Worm (Caenorhabditis elegans) whole organism, L4/young adult: ENCODE results near the gene his-31.

Experiments
- W03F9.2 ChIP-seq: fragments of 150-350 bp; optimal IDR thresholded peaks from 2 replicates; lab custom pipeline; 2014; ENCODE audit warnings: missing biosample characterization, missing genetic modification characterization
- dao-5 ChIP-seq: sonication (generic microtip); optimal IDR thresholded peaks from 2 replicates; lab custom pipeline; 2016; ENCODE audit warnings: missing genotype, missing genetic modification characterization, moderate library complexity, missing compliant biosample characterization
- him-1 ChIP-seq: sonication (generic microtip); optimal IDR thresholded peaks from 2 replicates; lab custom pipeline; 2016; ENCODE audit warnings: missing genotype, missing genetic modification reagents, missing genetic modification characterization, missing compliant biosample characterization

DNA sequence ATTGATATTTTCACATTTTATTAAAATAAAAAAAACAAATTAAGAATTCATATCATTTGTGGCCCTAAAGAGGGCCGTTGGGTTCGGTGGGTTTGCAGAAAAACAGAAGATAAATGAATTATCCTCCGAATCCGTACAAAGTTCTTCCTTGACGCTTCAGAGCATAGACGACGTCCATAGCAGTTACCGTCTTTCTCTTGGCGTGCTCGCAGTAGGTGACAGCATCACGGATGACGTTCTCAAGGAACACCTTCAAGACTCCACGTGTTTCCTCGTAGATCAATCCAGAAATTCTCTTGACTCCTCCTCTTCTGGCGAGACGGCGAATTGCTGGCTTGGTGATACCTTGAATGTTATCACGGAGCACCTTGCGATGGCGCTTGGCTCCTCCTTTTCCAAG lies 229 bp downstream of the his-31 start:
- TF ChIP-seq him-1 (tag; lab: Kevin White, UChicago) (no peak), W03F9.2 (tag; lab: Kevin White, UChicago) (no peak), dao-5 (tag; lab: Kevin White, UChicago) (no peak)
